Worm (Caenorhabditis elegans) whole organism, dauer: ENCODE results near the gene ptp-2.

Experiments
- unc-62 ChIP-seq: sonication (generic microtip); optimal IDR thresholded peaks from 2 replicates; lab custom pipeline; 2017; ENCODE audit warnings: missing biosample characterization, missing genetic modification reagents, missing genetic modification characterization

The ptp-2 gene

ce11 chrII:5933133-5933532 lies 14.7 kb downstream of the ptp-2 start:
- no peak for TF ChIP-seq unc-62 (GFP tag; lab: Kevin White, UChicago)

ce11 chrII:5933962-5934422 lies 15.5 kb downstream of the ptp-2 start:
- no peak for TF ChIP-seq unc-62 (GFP tag; lab: Kevin White, UChicago)

ce11 chrII:5936009-5936408 lies 17.6 kb downstream of the ptp-2 start:
- no peak for TF ChIP-seq unc-62 (GFP tag; lab: Kevin White, UChicago)

ce11 chrII:5940815-5941214 lies 22.4 kb downstream of the ptp-2 start, which contains the start of gene F28B12.6:
Gene F28B12.6, plus strand, starts transcription at chrII:5940863.
- no peak for TF ChIP-seq unc-62 (GFP tag; lab: Kevin White, UChicago)

- TF ChIP-seq unc-62 (GFP tag; lab: Kevin White, UChicago): no peak
These were observed 24.1 kb downstream of the ptp-2 start, which contains the start of gene F28B12.1 for ce11 chrII:5942593-5942992. Gene F28B12.1, plus strand, starts transcription at chrII:5942927.

ce11 chrII:5944268-5944667 lies 25.8 kb downstream of the ptp-2 start, which contains the start of gene B0034.2:
Gene B0034.2, minus strand, starts transcription at chrII:5944368.
- no peak for TF ChIP-seq unc-62 (GFP tag; lab: Kevin White, UChicago)

- no peak for TF ChIP-seq unc-62 (GFP tag; lab: Kevin White, UChicago)
These were observed 27.4 kb downstream of the ptp-2 start for ce11 chrII:5945818-5946217.

- TF ChIP-seq unc-62 (GFP tag; lab: Kevin White, UChicago): no peak
These were observed 28.0 kb downstream of the ptp-2 start for ce11 chrII:5946438-5946837.

- TF ChIP-seq unc-62 (GFP tag; lab: Kevin White, UChicago): no peak
These were observed 30.2 kb downstream of the ptp-2 start for ce11 chrII:5948681-5949080.

ce11 chrII:5950657-5951056 lies 32.2 kb downstream of the ptp-2 start:
- TF ChIP-seq unc-62 (GFP tag; lab: Kevin White, UChicago): no peak

ce11 chrII:5951745-5952144 lies 33.3 kb downstream of the ptp-2 start:
- no peak for TF ChIP-seq unc-62 (GFP tag; lab: Kevin White, UChicago)

- no peak for TF ChIP-seq unc-62 (GFP tag; lab: Kevin White, UChicago)
These were observed 33.8 kb downstream of the ptp-2 start for ce11 chrII:5952214-5952613.

ce11 chrII:5955638-5956167 lies 37.3 kb downstream of the ptp-2 start:
- TF ChIP-seq unc-62 (GFP tag; lab: Kevin White, UChicago): no peak

- TF ChIP-seq unc-62 (GFP tag; lab: Kevin White, UChicago): no peak
These were observed 38.1 kb downstream of the ptp-2 start, which contains the start of gene casy-1 for ce11 chrII:5956583-5956982. Gene casy-1, minus strand, starts transcription at chrII:5956683.

- TF ChIP-seq unc-62 (GFP tag; lab: Kevin White, UChicago): no peak
These were observed 39.4 kb downstream of the ptp-2 start for ce11 chrII:5957803-5958367.

- no peak for TF ChIP-seq unc-62 (GFP tag; lab: Kevin White, UChicago)
These were observed 41.2 kb downstream of the ptp-2 start for ce11 chrII:5959575-5960119.

- TF ChIP-seq unc-62 (GFP tag; lab: Kevin White, UChicago): no peak
These were observed 42.9 kb downstream of the ptp-2 start, which contains the start of gene B0034.7 for ce11 chrII:5961317-5961716. Gene B0034.7, plus strand, starts transcription at chrII:5961617.
